Worm (Caenorhabditis elegans) whole organism, young adult: Measurements from ENCODE around the gene ptr-8.

Experiments
- B0019.2 ChIP-seq: fragments of 200-800 bp; sonication (Bioruptor generic); conservative IDR thresholded peaks from 2 replicates; pipeline ENCODE4 v1.3.6; 2022; ENCODE audit warnings: missing genetic modification reagents, missing genetic modification characterization, missing compliant biosample characterization
- B0336.3 ChIP-seq: fragments of 200-800 bp; sonication (Bioruptor generic); IDR thresholded peaks from 2 replicates; pipeline ENCODE4 v1.3.6; 2022; ENCODE audit warnings: missing genetic modification characterization, missing compliant biosample characterization
- D2030.7 ChIP-seq: fragments of 200-800 bp; sonication (Bioruptor generic); IDR thresholded peaks from 2 replicates; pipeline ENCODE4 v1.3.6; 2022; ENCODE audit warnings: missing genetic modification reagents, missing genetic modification characterization, missing compliant biosample characterization
- F10E7.11 ChIP-seq: sonication (generic microtip); optimal IDR thresholded peaks from 2 replicates; lab custom pipeline; 2017; ENCODE audit warnings: mild to moderate bottlenecking, missing genetic modification characterization, moderate library complexity, missing compliant biosample characterization
- F22D6.2 ChIP-seq: sonication (generic microtip); optimal IDR thresholded peaks from 2 replicates; lab custom pipeline; 2016; ENCODE audit warnings: mild to moderate bottlenecking, missing genetic modification characterization, missing compliant biosample characterization
- F33H1.4 ChIP-seq: fragments of 200-800 bp; sonication (Bioruptor generic); IDR thresholded peaks from 2 replicates; pipeline ENCODE4 v1.3.6; 2022; ENCODE audit warnings: missing genetic modification reagents, missing genetic modification characterization, missing compliant biosample characterization
- F49E8.2 ChIP-seq: sonication (generic microtip); optimal IDR thresholded peaks from 3 replicates; lab custom pipeline; 2017; ENCODE audit warnings: missing genetic modification characterization, mild to moderate bottlenecking, missing compliant biosample characterization, antibody characterized with exemption, moderate library complexity; ENCODE audit not compliant: insufficient read depth
- F52B5.7 ChIP-seq: sonication (generic microtip); optimal IDR thresholded peaks from 2 replicates; lab custom pipeline; 2016; ENCODE audit warnings: mild to moderate bottlenecking, missing genetic modification characterization, missing compliant biosample characterization
- F55B11.4 ChIP-seq: sonication (generic microtip); optimal IDR thresholded peaks from 2 replicates; lab custom pipeline; 2016; ENCODE audit warnings: missing compliant biosample characterization, missing genetic modification characterization, borderline replicate concordance; ENCODE audit not compliant: insufficient read depth
- K11D2.4 ChIP-seq: fragments of 200-800 bp; sonication (Bioruptor generic); IDR thresholded peaks from 2 replicates; pipeline ENCODE4 v1.3.6; 2022; ENCODE audit warnings: missing genetic modification reagents, missing genetic modification characterization, missing compliant biosample characterization
- K12H6.12 ChIP-seq: fragments of 200-800 bp; sonication (Bioruptor generic); optimal IDR thresholded peaks from 2 replicates; lab custom pipeline; 2018; ENCODE audit warnings: mild to moderate bottlenecking, missing genetic modification characterization, missing compliant biosample characterization
- T07F8.4 ChIP-seq: sonication (generic microtip); optimal IDR thresholded peaks from 2 replicates; lab custom pipeline; 2016; ENCODE audit warnings: mild to moderate bottlenecking, missing genetic modification characterization, moderate library complexity, missing compliant biosample characterization
- Y53G8AR.9 ChIP-seq: fragments of 200-800 bp; sonication (Bioruptor generic); conservative IDR thresholded peaks from 2 replicates; pipeline ENCODE4 v1.3.6; 2022; ENCODE audit warnings: missing genetic modification reagents, missing genetic modification characterization, missing compliant biosample characterization
- Y79H2A.3 ChIP-seq: fragments of 200-800 bp; sonication (Bioruptor generic); conservative IDR thresholded peaks from 2 replicates; pipeline ENCODE4 v1.3.6; 2022; ENCODE audit warnings: missing genetic modification reagents, missing genetic modification characterization, missing compliant biosample characterization
- ZK185.1 ChIP-seq: sonication (generic microtip); optimal IDR thresholded peaks from 2 replicates; lab custom pipeline; 2016; ENCODE audit warnings: mild to moderate bottlenecking, missing genetic modification characterization, missing compliant biosample characterization; ENCODE audit not compliant: poor library complexity, severe bottlenecking
- akir-1 ChIP-seq: fragments of 200-800 bp; sonication (Bioruptor generic); optimal IDR thresholded peaks from 2 replicates; lab custom pipeline; 2018; ENCODE audit warnings: mild to moderate bottlenecking, missing genetic modification characterization, moderate library complexity, missing compliant biosample characterization
- ama-1 ChIP-seq, 3 experiments: fragments of 150-350 bp in 1 of 3; sonication (generic microtip) in 2 of 3; optimal IDR thresholded peaks; 2 replicates each; lab custom pipeline; 2014 to 2018; ENCODE audit warnings: missing biosample characterization in 2 of 3, missing genetic modification characterization in 2 of 3, missing genetic modification reagents in 2 of 3
- ccch-3 ChIP-seq: fragments of 200-800 bp; sonication (Bioruptor generic); optimal IDR thresholded peaks from 2 replicates; lab custom pipeline; 2018; ENCODE audit warnings: mild to moderate bottlenecking, missing genetic modification characterization, missing compliant biosample characterization
- cebp-2 ChIP-seq: fragments of 200-800 bp; sonication (Bioruptor generic); IDR thresholded peaks from 2 replicates; pipeline ENCODE4 v1.3.6; 2022; ENCODE audit warnings: missing genetic modification characterization, missing compliant biosample characterization
- ceh-58 ChIP-seq: fragments of 200-800 bp; sonication (Bioruptor generic); IDR thresholded peaks from 2 replicates; pipeline ENCODE4 v1.3.6; 2022; ENCODE audit warnings: missing genetic modification characterization, missing compliant biosample characterization
- ceh-91 ChIP-seq: fragments of 200-800 bp; sonication (Bioruptor generic); IDR thresholded peaks from 2 replicates; pipeline ENCODE4 v1.3.6; 2022; ENCODE audit warnings: missing genetic modification reagents, missing genetic modification characterization, missing compliant biosample characterization
- die-1 ChIP-seq: sonication (generic microtip); optimal IDR thresholded peaks from 2 replicates; lab custom pipeline; 2016; ENCODE audit warnings: missing genotype, mild to moderate bottlenecking, missing genetic modification characterization, missing compliant biosample characterization
- dpl-1 ChIP-seq: fragments of 150-350 bp; optimal IDR thresholded peaks from 2 replicates; lab custom pipeline; 2014; ENCODE audit warnings: missing biosample characterization, missing genetic modification reagents, missing genetic modification characterization
- egl-44 ChIP-seq: fragments of 200-800 bp; sonication (Bioruptor generic); IDR thresholded peaks from 2 replicates; pipeline ENCODE4 v1.3.6; 2022; ENCODE audit warnings: missing genetic modification reagents, missing genetic modification characterization, missing compliant biosample characterization
- egrh-3 ChIP-seq: fragments of 200-800 bp; sonication (Bioruptor generic); IDR thresholded peaks from 2 replicates; pipeline ENCODE4 v1.3.6; 2022; ENCODE audit warnings: missing genetic modification reagents, missing genetic modification characterization, missing compliant biosample characterization
- ets-4 ChIP-seq: fragments of 200-800 bp; sonication (Bioruptor generic); optimal IDR thresholded peaks from 2 replicates; lab custom pipeline; 2018; ENCODE audit warnings: mild to moderate bottlenecking, missing genetic modification characterization, missing compliant biosample characterization
- hlh-12 ChIP-seq: sonication (generic microtip); optimal IDR thresholded peaks from 2 replicates; lab custom pipeline; 2016; ENCODE audit warnings: missing genetic modification characterization, missing compliant biosample characterization
- hlh-26 ChIP-seq: fragments of 200-800 bp; sonication (Bioruptor generic); conservative IDR thresholded peaks from 2 replicates; pipeline ENCODE4 v1.3.6; 2022; ENCODE audit warnings: missing genetic modification reagents, missing genetic modification characterization, missing compliant biosample characterization
- hmg-1.2 ChIP-seq: fragments of 200-800 bp; sonication (Bioruptor generic); IDR thresholded peaks from 2 replicates; pipeline ENCODE4 v1.3.6; 2022; ENCODE audit warnings: missing genetic modification reagents, missing genetic modification characterization, missing compliant biosample characterization
- hmg-20 ChIP-seq: fragments of 200-800 bp; sonication (Bioruptor generic); IDR thresholded peaks from 2 replicates; pipeline ENCODE4 v1.3.6; 2022; ENCODE audit warnings: missing genetic modification reagents, missing genetic modification characterization, missing compliant biosample characterization
- hrde-1 ChIP-seq: sonication (generic microtip); optimal IDR thresholded peaks from 2 replicates; lab custom pipeline; 2016; ENCODE audit warnings: missing genetic modification characterization, mild to moderate bottlenecking, missing compliant biosample characterization, moderate library complexity, missing genotype, missing genetic modification reagents, borderline replicate concordance
- lag-1 ChIP-seq: fragments of 200-800 bp; sonication (Bioruptor generic); IDR thresholded peaks from 2 replicates; pipeline ENCODE4 v1.3.6; 2022; ENCODE audit warnings: missing genetic modification reagents, missing genetic modification characterization, missing compliant biosample characterization
- lin-40 ChIP-seq: sonication (generic microtip); optimal IDR thresholded peaks from 2 replicates; lab custom pipeline; 2016; ENCODE audit warnings: missing genetic modification characterization, mild to moderate bottlenecking, missing compliant biosample characterization, missing genotype, missing genetic modification reagents
- lin-54 ChIP-seq: fragments of 200-800 bp; sonication (Bioruptor generic); optimal IDR thresholded peaks from 2 replicates; lab custom pipeline; 2018; ENCODE audit warnings: mild to moderate bottlenecking, missing genetic modification characterization, missing compliant biosample characterization
- lir-1 ChIP-seq: fragments of 200-800 bp; sonication (Bioruptor generic); conservative IDR thresholded peaks from 2 replicates; pipeline ENCODE4 v1.3.6; 2022; ENCODE audit warnings: missing genetic modification reagents, missing genetic modification characterization, missing compliant biosample characterization
- lsl-1 ChIP-seq: fragments of 200-800 bp; sonication (Bioruptor generic); optimal IDR thresholded peaks from 2 replicates; lab custom pipeline; 2018; ENCODE audit warnings: mild to moderate bottlenecking, missing genetic modification characterization, moderate library complexity, missing compliant biosample characterization
- lsy-27 ChIP-seq: sonication (generic microtip); optimal IDR thresholded peaks from 2 replicates; lab custom pipeline; 2017; ENCODE audit warnings: missing genetic modification characterization, mild to moderate bottlenecking, missing compliant biosample characterization, antibody characterized with exemption, missing genotype, borderline replicate concordance; ENCODE audit not compliant: insufficient read depth
- madf-8 ChIP-seq: fragments of 200-800 bp; sonication (Bioruptor generic); conservative IDR thresholded peaks from 2 replicates; pipeline ENCODE4 v1.3.6; 2022; ENCODE audit warnings: missing genetic modification reagents, missing genetic modification characterization, missing compliant biosample characterization
- mxl-1 ChIP-seq: sonication (generic microtip); optimal IDR thresholded peaks from 2 replicates; lab custom pipeline; 2016; ENCODE audit warnings: missing genetic modification characterization, missing compliant biosample characterization
- nfya-2 ChIP-seq: fragments of 200-800 bp; sonication (Bioruptor generic); IDR thresholded peaks from 2 replicates; pipeline ENCODE4 v1.3.6; 2022; ENCODE audit warnings: missing genetic modification reagents, missing genetic modification characterization, missing compliant biosample characterization
- repo-1 ChIP-seq: sonication (generic microtip); optimal IDR thresholded peaks from 2 replicates; lab custom pipeline; 2017; ENCODE audit warnings: mild to moderate bottlenecking, missing genetic modification characterization, missing compliant biosample characterization
- snpc-3.4 ChIP-seq: sonication (generic microtip); optimal IDR thresholded peaks from 2 replicates; lab custom pipeline; 2017; ENCODE audit warnings: missing genetic modification characterization, mild to moderate bottlenecking, missing compliant biosample characterization, antibody characterized with exemption, moderate library complexity, missing genotype, missing genetic modification reagents
- tbx-9 ChIP-seq: sonication (generic microtip); optimal IDR thresholded peaks from 2 replicates; lab custom pipeline; 2016; ENCODE audit warnings: borderline replicate concordance, missing genetic modification characterization, inconsistent platforms, missing compliant biosample characterization
- xnd-1 ChIP-seq: sonication (generic microtip); optimal IDR thresholded peaks from 2 replicates; lab custom pipeline; 2016; ENCODE audit warnings: missing genotype, missing genetic modification reagents, missing genetic modification characterization, missing compliant biosample characterization
- ztf-22 ChIP-seq: fragments of 200-800 bp; sonication (Bioruptor generic); optimal IDR thresholded peaks from 2 replicates; lab custom pipeline; 2018; ENCODE audit warnings: mild to moderate bottlenecking, missing genetic modification characterization, moderate library complexity, missing compliant biosample characterization
- ztf-26 ChIP-seq: sonication (generic microtip); optimal IDR thresholded peaks from 2 replicates; lab custom pipeline; 2017; ENCODE audit warnings: missing genetic modification characterization, missing compliant biosample characterization

ptr-8 gene

ce11 chrII:10868670-10869246, 20.3 kb upstream of the ptr-8 start, which contains the start of the genes gmps-1 and cap-2 (continued):
- TF ChIP-seq F22D6.2 (tag; lab: Kevin White, UChicago) (peak; percentile 79), K12H6.12 (tag; lab: Kevin White, UChicago) (peak; percentile 89), F55B11.4 (tag; lab: Kevin White, UChicago) (no peak), lsy-27 (no peak), F33H1.4 (GFP tag; lab: Robert Waterston, UW) (peak; percentile 100), F49E8.2 (tag; lab: Kevin White, UChicago) (peak; percentile 85), ceh-91 (peak; percentile 82), ztf-22 (GFP tag; lab: Kevin White, UChicago) (no peak), lsl-1 (GFP tag; lab: Kevin White, UChicago) (peak; percentile 98), akir-1 (no peak), madf-8 (GFP tag; lab: Robert Waterston, UW) (peak; percentile 74), D2030.7 (GFP tag; lab: Robert Waterston, UW) (peak; percentile 91), ets-4 (GFP tag; lab: Kevin White, UChicago) (no peak), xnd-1 (tag; lab: Kevin White, UChicago) (peak; percentile 81), hlh-12 (tag; lab: Kevin White, UChicago) (no peak), B0019.2 (GFP tag; lab: Robert Waterston, UW) (peak; percentile 65), Y53G8AR.9 (GFP tag; lab: Robert Waterston, UW) (peak; percentile 98), ama-1 (optimal IDR thresholded peaks at IDR 0.05; lab: Kevin White, UChicago) (no peak), ama-1 (GFP tag; optimal IDR thresholded peaks at IDR 0.05; lab: Kevin White, UChicago) (peak in 1 of 2 experiments; percentile 62), hmg-1.2 (GFP tag; lab: Robert Waterston, UW) (peak; percentile 88), lin-40 (tag; lab: Kevin White, UChicago) (peak; percentile 97), lin-54 (GFP tag; lab: Kevin White, UChicago) (peak; percentile 92), ztf-26 (tag; lab: Kevin White, UChicago) (peak; percentile 91), repo-1 (tag; lab: Kevin White, UChicago) (peak; percentile 95), cebp-2 (peak; percentile 81; the same call in 1 of the 2 replicates), B0336.3 (GFP tag; lab: Robert Waterston, UW) (peak; percentile 95), hlh-26 (no peak), mxl-1 (tag; lab: Kevin White, UChicago) (no peak), ZK185.1 (tag; lab: Kevin White, UChicago) (peak; percentile 94), egl-44 (GFP tag; lab: Robert Waterston, UW) (peak; percentile 76; the same call in 1 of the 2 replicates), Y79H2A.3 (GFP tag; lab: Robert Waterston, UW) (no peak), nfya-2 (GFP tag; lab: Robert Waterston, UW) (no peak), F52B5.7 (tag; lab: Kevin White, UChicago) (peak; percentile 43), F10E7.11 (tag; lab: Kevin White, UChicago) (peak; percentile 54), K11D2.4 (peak; percentile 96), ccch-3 (GFP tag; lab: Kevin White, UChicago) (no peak), dpl-1 (peak; percentile 56), hrde-1 (tag; lab: Kevin White, UChicago) (peak; percentile 58), lag-1 (GFP tag; lab: Robert Waterston, UW) (peak; percentile 88; the same call in 1 of the 2 replicates), ceh-58 (no peak), die-1 (no peak), tbx-9 (no peak), snpc-3.4 (tag; lab: Kevin White, UChicago) (peak; percentile 80), hmg-20 (GFP tag; lab: Robert Waterston, UW) (peak; percentile 93), T07F8.4 (tag; lab: Kevin White, UChicago) (peak; percentile 62), lir-1 (GFP tag; lab: Robert Waterston, UW) (peak; percentile 91), egrh-3 (GFP tag; lab: Robert Waterston, UW) (peak; percentile 51)
